Worm (Caenorhabditis elegans) whole organism, mixed stage, embryonic: Measurements from ENCODE around the gene grd-2.

Experiments
- M03D4.4 ChIP-seq: sonication (generic microtip); optimal IDR thresholded peaks from 2 replicates; lab custom pipeline; 2017; ENCODE audit warnings: mild to moderate bottlenecking, missing genetic modification characterization, missing compliant biosample characterization
- bed-3 ChIP-seq: fragments of 200-800 bp; sonication (Bioruptor generic); optimal IDR thresholded peaks from 3 replicates; lab custom pipeline; 2018; ENCODE audit warnings: mild to moderate bottlenecking, missing genetic modification characterization, moderate library complexity, missing compliant biosample characterization
- blmp-1 ChIP-seq: fragments of 150-350 bp; optimal IDR thresholded peaks from 2 replicates; lab custom pipeline; 2014; ENCODE audit warnings: missing biosample characterization, missing genetic modification characterization
- ceh-39 ChIP-seq: fragments of 150-350 bp; optimal IDR thresholded peaks from 2 replicates; lab custom pipeline; 2014; ENCODE audit warnings: missing biosample characterization, missing genetic modification characterization
- ceh-43 ChIP-seq: fragments of 200-800 bp; sonication (Bioruptor generic); optimal IDR thresholded peaks from 2 replicates; lab custom pipeline; 2018; ENCODE audit warnings: mild to moderate bottlenecking, missing genetic modification characterization, moderate library complexity, missing compliant biosample characterization
- ceh-83 ChIP-seq: fragments of 200-800 bp; sonication (Bioruptor generic); optimal IDR thresholded peaks from 2 replicates; lab custom pipeline; 2018; ENCODE audit warnings: mild to moderate bottlenecking, missing genetic modification characterization, missing compliant biosample characterization
- ces-1 ChIP-seq: fragments of 150-350 bp; optimal IDR thresholded peaks from 2 replicates; lab custom pipeline; 2014; ENCODE audit warnings: missing biosample characterization, missing genetic modification reagents, missing genetic modification characterization
- cnd-1 ChIP-seq: fragments of 200-800 bp; sonication (Bioruptor generic); optimal IDR thresholded peaks from 2 replicates; lab custom pipeline; 2018; ENCODE audit warnings: mild to moderate bottlenecking, missing genetic modification characterization, missing compliant biosample characterization
- drap-1 ChIP-seq: fragments of 200-800 bp; sonication (Bioruptor generic); optimal IDR thresholded peaks from 3 replicates; lab custom pipeline; 2018; ENCODE audit warnings: mild to moderate bottlenecking, missing genetic modification characterization, missing compliant biosample characterization
- elt-1 ChIP-seq: sonication (generic microtip); optimal IDR thresholded peaks from 2 replicates; lab custom pipeline; 2017; ENCODE audit warnings: missing genetic modification characterization, mild to moderate bottlenecking, missing compliant biosample characterization, antibody characterized with exemption, moderate library complexity, borderline replicate concordance; ENCODE audit not compliant: insufficient read depth
- elt-3 ChIP-seq: fragments of 150-350 bp; optimal IDR thresholded peaks from 2 replicates; lab custom pipeline; 2014; ENCODE audit warnings: missing biosample characterization, missing genetic modification characterization
- flh-1 ChIP-seq: fragments of 200-800 bp; sonication (Bioruptor generic); optimal IDR thresholded peaks from 2 replicates; lab custom pipeline; 2018; ENCODE audit warnings: mild to moderate bottlenecking, missing genetic modification characterization, moderate library complexity, missing compliant biosample characterization
- ham-2 ChIP-seq: fragments of 200-800 bp; sonication (Bioruptor generic); optimal IDR thresholded peaks from 2 replicates; lab custom pipeline; 2018; ENCODE audit warnings: mild to moderate bottlenecking, missing genetic modification characterization, missing compliant biosample characterization
- hlh-1 ChIP-seq: fragments of 150-350 bp; optimal IDR thresholded peaks from 2 replicates; lab custom pipeline; 2014; ENCODE audit warnings: missing biosample characterization, missing genetic modification reagents, missing genetic modification characterization
- lin-32 ChIP-seq: fragments of 200-800 bp; sonication (Bioruptor generic); optimal IDR thresholded peaks from 2 replicates; lab custom pipeline; 2018; ENCODE audit warnings: mild to moderate bottlenecking, missing genetic modification characterization, missing compliant biosample characterization
- lsy-2 ChIP-seq: fragments of 150-350 bp; optimal IDR thresholded peaks from 2 replicates; lab custom pipeline; 2014; ENCODE audit warnings: missing biosample characterization, missing genetic modification characterization
- mab-5 ChIP-seq: fragments of 150-350 bp; optimal IDR thresholded peaks from 2 replicates; lab custom pipeline; 2014; ENCODE audit warnings: missing biosample characterization, missing genetic modification characterization
- mep-1 ChIP-seq: fragments of 150-350 bp; optimal IDR thresholded peaks from 2 replicates; lab custom pipeline; 2017; ENCODE audit warnings: missing biosample characterization, missing genetic modification reagents, missing genetic modification characterization, inconsistent platforms
- mls-2 ChIP-seq: sonication (generic microtip); optimal IDR thresholded peaks from 2 replicates; lab custom pipeline; 2016; ENCODE audit warnings: mild to moderate bottlenecking, missing genetic modification characterization, moderate library complexity, missing compliant biosample characterization
- nhr-12 ChIP-seq: fragments of 150-350 bp; optimal IDR thresholded peaks from 2 replicates; lab custom pipeline; 2014; ENCODE audit warnings: missing biosample characterization, missing genetic modification characterization
- nhr-2 ChIP-seq: fragments of 150-350 bp; optimal IDR thresholded peaks from 2 replicates; lab custom pipeline; 2014; ENCODE audit warnings: missing biosample characterization, missing genetic modification characterization
- nhr-237 ChIP-seq: fragments of 150-350 bp; optimal IDR thresholded peaks from 2 replicates; lab custom pipeline; 2014; ENCODE audit warnings: missing biosample characterization, missing genetic modification characterization
- nhr-76 ChIP-seq: sonication (generic microtip); optimal IDR thresholded peaks from 2 replicates; lab custom pipeline; 2017; ENCODE audit warnings: missing biosample characterization, missing genetic modification characterization
- pha-4 ChIP-seq: fragments of 150-350 bp; optimal IDR thresholded peaks from 2 replicates; lab custom pipeline; 2018; ENCODE audit warnings: missing biosample characterization, missing genetic modification reagents, missing genetic modification characterization
- sem-2 ChIP-seq: fragments of 200-800 bp; sonication (Bioruptor generic); optimal IDR thresholded peaks from 2 replicates; lab custom pipeline; 2018; ENCODE audit warnings: mild to moderate bottlenecking, missing genetic modification characterization, missing compliant biosample characterization
- snpc-4 ChIP-seq: fragments of 150-350 bp; optimal IDR thresholded peaks from 2 replicates; lab custom pipeline; 2014; ENCODE audit warnings: missing biosample characterization, missing genetic modification characterization
- tbx-8 ChIP-seq: fragments of 200-800 bp; sonication (Bioruptor generic); optimal IDR thresholded peaks from 2 replicates; lab custom pipeline; 2018; ENCODE audit warnings: mild to moderate bottlenecking, missing genetic modification characterization, moderate library complexity, missing compliant biosample characterization
- unc-120 ChIP-seq: sonication (generic microtip); optimal IDR thresholded peaks from 2 replicates; lab custom pipeline; 2017; ENCODE audit warnings: missing genetic modification characterization, missing compliant biosample characterization; ENCODE audit not compliant: poor library complexity, severe bottlenecking
- unc-39 ChIP-seq: fragments of 150-350 bp; optimal IDR thresholded peaks from 2 replicates; lab custom pipeline; 2014; ENCODE audit warnings: missing biosample characterization, missing genetic modification characterization
- unc-62 ChIP-seq: fragments of 150-350 bp; optimal IDR thresholded peaks from 2 replicates; lab custom pipeline; 2014; ENCODE audit warnings: missing biosample characterization, missing genetic modification reagents, missing genetic modification characterization
- zip-8 ChIP-seq: fragments of 150-350 bp; optimal IDR thresholded peaks from 2 replicates; lab custom pipeline; 2014; ENCODE audit warnings: missing biosample characterization, missing genetic modification characterization
- ztf-11 ChIP-seq: fragments of 150-350 bp; optimal IDR thresholded peaks from 2 replicates; lab custom pipeline; 2014; ENCODE audit warnings: missing biosample characterization, missing genetic modification characterization

Gene grd-2

DNA sequence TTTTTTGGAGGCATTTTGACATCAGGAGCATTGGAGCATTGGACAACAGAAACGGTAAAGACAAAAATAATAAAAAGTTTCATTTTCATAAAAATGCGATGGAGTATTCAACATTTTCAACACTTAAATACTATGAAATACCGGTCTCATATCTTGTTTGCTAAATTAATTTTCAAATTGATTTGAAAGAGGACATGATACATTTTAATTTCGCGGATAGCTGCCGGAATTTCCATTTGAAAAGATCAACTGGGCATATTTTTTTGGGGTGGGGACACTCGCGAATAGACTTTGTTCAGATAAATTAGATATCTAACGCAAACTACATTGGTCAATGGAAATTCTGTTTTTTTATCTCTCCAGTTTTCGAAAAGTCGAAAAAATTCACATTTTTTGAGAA, 14.8 kb upstream of the grd-2 start, which contains the start of gene F26F2.10:
Gene F26F2.10 (minus strand): TSS at position 101 of the 400 bp plus-strand sequence.
- TF ChIP-seq zip-8 (no peak), blmp-1 (tag; lab: Kevin White, UChicago) (no peak), unc-120 (tag; lab: Kevin White, UChicago) (no peak), cnd-1 (tag; lab: Kevin White, UChicago) (no peak), nhr-2 (no peak)

DNA sequence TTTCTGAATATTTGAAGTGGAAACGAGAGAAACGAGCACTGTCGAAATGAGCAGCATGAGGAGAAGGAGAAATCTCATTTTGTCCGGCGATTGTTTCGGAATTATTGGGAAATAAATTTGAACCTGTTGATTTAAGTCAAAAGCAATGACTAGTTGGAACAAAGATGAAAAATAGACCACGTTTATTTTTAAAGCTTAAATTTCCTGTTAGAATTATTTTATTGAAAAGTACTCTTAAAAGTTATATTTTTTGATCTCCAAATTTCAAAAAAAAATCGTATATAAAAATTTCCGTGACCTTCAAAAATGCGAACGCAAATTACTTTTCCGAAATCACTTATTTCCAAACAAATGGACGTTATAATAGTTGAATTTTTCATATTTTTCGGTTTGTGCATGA, 13.9 kb upstream of the grd-2 start, which contains the start of gene F26F2.11:
Gene F26F2.11 (minus strand): TSS at position 101 of the 400 bp plus-strand sequence.
- TF ChIP-seq ceh-39 (tag; lab: Kevin White, UChicago): no peak
- no peak for TF ChIP-seq nhr-237 (tag; lab: Kevin White, UChicago)
- TF ChIP-seq bed-3 (GFP tag; lab: Kevin White, UChicago): no peak
- no peak for TF ChIP-seq ham-2 (GFP tag; lab: Kevin White, UChicago)
- TF ChIP-seq zip-8: no peak
- no peak for TF ChIP-seq ztf-11 (tag; lab: Kevin White, UChicago)
- TF ChIP-seq nhr-76 (tag; lab: Kevin White, UChicago): no peak
- no peak for TF ChIP-seq pha-4 (tag; lab: Kevin White, UChicago)
- TF ChIP-seq snpc-4 (tag; lab: Kevin White, UChicago): no peak
- TF ChIP-seq nhr-12 (tag; lab: Kevin White, UChicago): no peak
- no peak for TF ChIP-seq elt-1
- no peak for TF ChIP-seq nhr-2
- no peak for TF ChIP-seq mep-1 (tag; lab: Kevin White, UChicago)
- TF ChIP-seq unc-120 (tag; lab: Kevin White, UChicago): no peak
- no peak for TF ChIP-seq elt-3
- no peak for TF ChIP-seq hlh-1
- no peak for TF ChIP-seq ceh-43 (GFP tag; lab: Kevin White, UChicago)
- no peak for TF ChIP-seq M03D4.4 (tag; lab: Kevin White, UChicago)
- TF ChIP-seq sem-2 (GFP tag; lab: Kevin White, UChicago): no peak
- TF ChIP-seq unc-62: no peak

DNA sequence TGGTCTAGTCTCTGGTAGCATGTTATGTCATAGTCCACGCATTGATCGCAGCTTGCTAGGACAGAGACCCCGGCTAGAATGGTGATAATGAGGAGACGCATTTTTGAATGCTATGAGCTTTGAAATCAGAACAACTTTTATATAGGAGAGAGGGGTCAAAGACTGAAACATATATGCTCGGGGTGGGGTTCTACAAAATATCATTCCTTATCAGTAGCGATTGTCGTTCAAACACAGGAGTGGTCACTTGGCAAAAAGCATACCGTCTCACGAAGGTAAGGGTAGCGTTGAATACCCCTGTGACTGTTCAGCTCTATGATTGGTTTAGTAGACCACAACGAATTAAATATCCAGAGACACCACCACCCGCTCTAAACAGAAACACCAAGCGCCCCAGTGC, 12.5 kb upstream of the grd-2 start, which contains the start of gene F46B3.1:
Gene F46B3.1 (minus strand): TSS at position 101 of the 400 bp plus-strand sequence.
- TF ChIP-seq hlh-1 (no peak), nhr-12 (tag; lab: Kevin White, UChicago) (no peak), unc-62 (no peak), unc-39 (tag; lab: Kevin White, UChicago) (no peak), ceh-83 (GFP tag; lab: Kevin White, UChicago) (no peak), ces-1 (GFP tag; lab: Kevin White, UChicago) (no peak), M03D4.4 (tag; lab: Kevin White, UChicago) (no peak), nhr-2 (no peak), mls-2 (tag; lab: Kevin White, UChicago) (no peak), cnd-1 (tag; lab: Kevin White, UChicago) (no peak), lsy-2 (no peak), blmp-1 (tag; lab: Kevin White, UChicago) (no peak)
- TF ChIP-seq, all 35 proteins: peak for 0

DNA sequence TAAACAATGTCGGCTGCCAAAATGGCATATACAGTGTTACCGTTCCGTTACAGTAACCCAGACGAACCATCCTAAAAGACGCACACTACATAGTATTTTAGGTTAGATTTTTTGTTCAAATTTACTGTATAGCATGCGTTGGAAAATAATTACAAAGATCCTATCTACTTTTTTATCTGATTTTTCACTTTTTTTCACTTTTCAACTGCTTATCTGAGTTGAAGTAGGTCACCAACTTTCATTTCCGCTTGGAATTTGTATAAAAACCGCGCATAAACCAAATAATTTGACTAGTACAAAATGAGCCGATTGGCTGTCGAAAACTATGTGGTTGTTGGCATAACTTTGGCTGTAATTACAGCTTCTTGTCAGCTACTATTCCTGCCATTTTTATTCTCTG, 9.8 kb upstream of the grd-2 start, which contains the start of gene col-163:
Gene col-163 (plus strand): TSS at position 301 of the 400 bp plus-strand sequence.
- TF ChIP-seq ceh-43 (GFP tag; lab: Kevin White, UChicago) (no peak), lin-32 (no peak), ham-2 (GFP tag; lab: Kevin White, UChicago) (no peak), blmp-1 (tag; lab: Kevin White, UChicago) (no peak), mab-5 (tag; lab: Kevin White, UChicago) (no peak), drap-1 (GFP tag; lab: Kevin White, UChicago) (no peak), sem-2 (GFP tag; lab: Kevin White, UChicago) (no peak), unc-120 (tag; lab: Kevin White, UChicago) (no peak), unc-39 (tag; lab: Kevin White, UChicago) (no peak), elt-3 (no peak), bed-3 (GFP tag; lab: Kevin White, UChicago) (no peak), elt-1 (no peak), flh-1 (GFP tag; lab: Kevin White, UChicago) (no peak), mls-2 (tag; lab: Kevin White, UChicago) (no peak), nhr-12 (tag; lab: Kevin White, UChicago) (no peak), ztf-11 (tag; lab: Kevin White, UChicago) (no peak), tbx-8 (GFP tag; lab: Kevin White, UChicago) (no peak), ceh-83 (GFP tag; lab: Kevin White, UChicago) (no peak), lsy-2 (no peak)
